Worm (Caenorhabditis elegans) whole organism, early embryonic: ENCODE data around the gene H20J04.4.

Experiments
- F13C5.2 ChIP-seq: sonication (generic microtip); optimal IDR thresholded peaks from 2 replicates; lab custom pipeline; 2017; ENCODE audit warnings: mild to moderate bottlenecking, missing genetic modification characterization, inconsistent platforms, missing compliant biosample characterization
- ama-1 ChIP-seq: fragments of 150-350 bp; optimal IDR thresholded peaks from 2 replicates; lab custom pipeline; 2014
- ceh-36 ChIP-seq: sonication (generic microtip); optimal IDR thresholded peaks from 2 replicates; lab custom pipeline; 2016; ENCODE audit warnings: missing genetic modification characterization, inconsistent platforms, missing compliant biosample characterization
- flt-1 ChIP-seq: fragments of 200-800 bp; sonication (Bioruptor generic); IDR thresholded peaks from 2 replicates; pipeline ENCODE4 v1.3.6; 2022; ENCODE audit warnings: missing genetic modification characterization, missing compliant biosample characterization
- pes-1 ChIP-seq: fragments of 200-800 bp; sonication (Bioruptor generic); IDR thresholded peaks from 2 replicates; pipeline ENCODE4 v1.3.6; 2022; ENCODE audit warnings: missing genetic modification reagents, missing genetic modification characterization, missing compliant biosample characterization
- tra-4 ChIP-seq: sonication (generic microtip); optimal IDR thresholded peaks from 2 replicates; lab custom pipeline; 2017; ENCODE audit warnings: missing genetic modification characterization, missing compliant biosample characterization

DNA sequence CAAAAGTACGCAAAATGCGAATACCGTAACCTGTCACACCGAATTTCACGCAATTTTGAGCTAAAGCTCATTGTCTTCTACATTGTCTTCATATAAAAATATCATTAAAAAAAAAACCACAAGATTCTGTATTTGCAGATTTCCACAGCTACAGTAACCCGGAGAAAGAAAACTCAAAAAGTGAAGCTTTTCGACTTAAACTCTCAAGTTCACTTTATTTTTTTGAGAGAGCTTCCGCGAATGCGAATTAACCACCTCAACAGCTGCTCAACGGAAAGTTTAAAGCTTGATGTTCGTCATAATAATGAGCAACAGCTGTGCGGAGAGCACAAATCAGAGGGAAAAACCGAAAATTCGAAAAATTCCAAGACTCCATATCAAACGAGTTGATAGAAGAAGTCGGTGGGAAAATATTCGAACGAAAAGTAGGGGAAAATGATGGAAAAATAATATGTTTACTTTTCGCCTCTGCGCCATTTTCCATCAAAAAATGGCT, 35.7 kb upstream of the H20J04.4 start:
- TF ChIP-seq flt-1 (GFP tag; lab: Robert Waterston, UW) (no peak), tra-4 (tag; lab: Kevin White, UChicago) (no peak), pes-1 (GFP tag; lab: Robert Waterston, UW) (no peak), F13C5.2 (tag; lab: Kevin White, UChicago) (no peak), ceh-36 (tag; lab: Kevin White, UChicago) (no peak), ama-1 (lab: Kevin White, UChicago) (no peak)
